Fruit fly (Drosophila melanogaster): ENCODE data around the gene CG10948.

Gene CG10948

dm6 chr3L:12843056-12843799 is 6.7 kb downstream of the CG10948 start, which contains the start of gene nebu (continued):
- TF ChIP-seq svp (GFP tag) (peak; percentile 100), CG3032 (tag; optimal IDR thresholded peaks at IDR 0.05) (peak; percentile 96), dsx (GFP tag; optimal IDR thresholded peaks at IDR 0.05; ENCODE audit: poor library complexity, severe bottlenecking) (peak; percentile 98), Ets96B (tag; optimal IDR thresholded peaks at IDR 0.05) (peak; percentile 97), dac (GFP tag; optimal IDR thresholded peaks at IDR 0.05) (peak; percentile 90), Eip75B (GFP tag; optimal IDR thresholded peaks at IDR 0.05) (peak; percentile 99), pdm3 (GFP tag; optimal IDR thresholded peaks at IDR 0.05) (peak; percentile 98), esn (GFP tag; optimal IDR thresholded peaks at IDR 0.05) (peak; percentile 99), CG6854 (GFP tag; optimal IDR thresholded peaks at IDR 0.05) (peak; percentile 98), CG6808 (GFP tag; optimal IDR thresholded peaks at IDR 0.05) (peak; percentile 95), lz (GFP tag; optimal IDR thresholded peaks at IDR 0.05) (peak; percentile 99), CG8319 (GFP tag; optimal IDR thresholded peaks at IDR 0.05) (peak; percentile 98), CG10631 (GFP tag; optimal IDR thresholded peaks at IDR 0.05) (peak; percentile 98), Sox14 (GFP tag; optimal IDR thresholded peaks at IDR 0.05) (peak; percentile 99), acj6 (GFP tag; optimal IDR thresholded peaks at IDR 0.05) (peak; percentile 99), CG7368 (GFP tag; optimal IDR thresholded peaks at IDR 0.05) (peak; percentile 98), Eip78C (GFP tag) (peak; percentile 100), CG11294 (GFP tag; IDR thresholded peaks at IDR 0.05) (peak; percentile 97), CG15336 (GFP tag; IDR thresholded peaks at IDR 0.05) (peak; percentile 97), CG6163 (GFP tag; IDR thresholded peaks at IDR 0.05) (peak; percentile 99), CG32006 (GFP tag; optimal IDR thresholded peaks at IDR 0.05) (peak; percentile 97), Sox15 (GFP tag; optimal IDR thresholded peaks at IDR 0.05) (peak; percentile 98), Smox (GFP tag; optimal IDR thresholded peaks at IDR 0.05) (peak; percentile 99), ss (GFP tag; optimal IDR thresholded peaks at IDR 0.05) (peak; percentile 95 to 97), OdsH (GFP tag; optimal IDR thresholded peaks at IDR 0.05) (peak; percentile 99), CG34406 (GFP tag; optimal IDR thresholded peaks at IDR 0.05) (peak; percentile 99), CG11902 (GFP tag; optimal IDR thresholded peaks at IDR 0.05) (peak; percentile 98), Met (GFP tag; optimal IDR thresholded peaks at IDR 0.05) (peak; percentile 99), eg (GFP tag; IDR thresholded peaks at IDR 0.05) (peak; percentile 98), Eip93F (GFP tag; optimal IDR thresholded peaks at IDR 0.05) (peak; percentile 97), Ets21C (GFP tag; optimal IDR thresholded peaks at IDR 0.05) (peak; percentile 99), Hr38 (GFP tag; optimal IDR thresholded peaks at IDR 0.05) (peak; percentile 61), Gug (GFP tag; IDR thresholded peaks at IDR 0.05) (peak; percentile 97), Blimp-1 (GFP tag; optimal IDR thresholded peaks at IDR 0.05) (peak; percentile 95), Lpt (GFP tag; optimal IDR thresholded peaks at IDR 0.05) (peak; percentile 96), Hr4 (GFP tag; optimal IDR thresholded peaks at IDR 0.05) (peak; percentile 98), CG9139 (GFP tag; optimal IDR thresholded peaks at IDR 0.05) (peak; percentile 91), CG8119 (GFP tag; IDR thresholded peaks at IDR 0.05) (peak; percentile 97), CG3919 (GFP tag; optimal IDR thresholded peaks at IDR 0.05) (peak; percentile 99)

- no peak for TF ChIP-seq fd59A (GFP tag; optimal IDR thresholded peaks at IDR 0.05)
- no peak for TF ChIP-seq Ets21C (GFP tag; optimal IDR thresholded peaks at IDR 0.05)
- TF ChIP-seq pdm3 (GFP tag; optimal IDR thresholded peaks at IDR 0.05), result no peak
- no peak for TF ChIP-seq CG6854 (GFP tag; optimal IDR thresholded peaks at IDR 0.05)
- no peak for TF ChIP-seq CG8319 (GFP tag; optimal IDR thresholded peaks at IDR 0.05)
- TF ChIP-seq CG11294 (GFP tag; IDR thresholded peaks at IDR 0.05), result no peak
- no peak for TF ChIP-seq OdsH (GFP tag; optimal IDR thresholded peaks at IDR 0.05)
- TF ChIP-seq Eip93F (GFP tag; optimal IDR thresholded peaks at IDR 0.05), result no peak
- TF ChIP-seq CG10669 (GFP tag; optimal IDR thresholded peaks at IDR 0.05), result no peak
Measured at dm6 chr3L:12842532-12842931, 7.4 kb downstream of the CG10948 start.
